Fruit fly (Drosophila melanogaster) whole organism, embryonic: ENCODE measurements around the gene tipE.

ENCODE experiments used
- Bdp1 ChIP-seq: fragments of 200-800 bp; sonication (Bioruptor generic); optimal IDR thresholded peaks from 3 replicates; lab custom pipeline; 2016; ENCODE audit warnings: missing biosample characterization, missing genetic modification characterization
- CG10543 ChIP-seq: fragments of 200-800 bp; sonication (Bioruptor generic); optimal IDR thresholded peaks from 3 replicates; lab custom pipeline; 2017; ENCODE audit warnings: missing biosample characterization, mild to moderate bottlenecking, missing genetic modification characterization, moderate library complexity
- CG10979 ChIP-seq: fragments of 200-800 bp; sonication (Bioruptor generic); optimal IDR thresholded peaks from 2 replicates; lab custom pipeline; 2018; ENCODE audit warnings: missing biosample characterization, mild to moderate bottlenecking, missing genetic modification characterization, moderate library complexity
- CG12155 ChIP-seq: fragments of 200-800 bp; sonication (Bioruptor generic); optimal IDR thresholded peaks from 3 replicates; lab custom pipeline; 2016; ENCODE audit warnings: missing biosample characterization, missing genetic modification characterization
- CG13123 ChIP-seq: fragments of 200-800 bp; sonication (Bioruptor generic); optimal IDR thresholded peaks from 2 replicates; lab custom pipeline; 2016; ENCODE audit warnings: missing biosample characterization, missing genetic modification characterization
- CG13296 ChIP-seq: fragments of 200-800 bp; sonication (Bioruptor generic); optimal IDR thresholded peaks from 3 replicates; lab custom pipeline; 2018; ENCODE audit warnings: missing biosample characterization, mild to moderate bottlenecking, missing genetic modification characterization
- CG14860 ChIP-seq: fragments of 200-800 bp; sonication (Bioruptor generic); IDR thresholded peaks from 3 replicates; pipeline ENCODE4 v1.3.6; 2022; ENCODE audit warnings: missing biosample characterization, missing genetic modification characterization; ENCODE audit not compliant: partially characterized antibody
- CG2678 ChIP-seq: fragments of 200-800 bp; sonication (Bioruptor generic); optimal IDR thresholded peaks from 3 replicates; lab custom pipeline; 2019; ENCODE audit warnings: missing biosample characterization, mild to moderate bottlenecking, missing genetic modification characterization, moderate library complexity
- CG31388 ChIP-seq: fragments of 200-800 bp; sonication (Bioruptor generic); optimal IDR thresholded peaks from 2 replicates; lab custom pipeline; 2016; ENCODE audit warnings: missing biosample characterization, missing genetic modification characterization
- CG3281 ChIP-seq: fragments of 200-800 bp; sonication (Bioruptor generic); optimal IDR thresholded peaks from 3 replicates; lab custom pipeline; 2017; ENCODE audit warnings: missing biosample characterization, mild to moderate bottlenecking, missing genetic modification characterization
- CG5245 ChIP-seq: fragments of 200-800 bp; sonication (Bioruptor generic); optimal IDR thresholded peaks from 3 replicates; lab custom pipeline; 2016; ENCODE audit warnings: missing biosample characterization, missing genetic modification characterization
- CG8089 ChIP-seq: fragments of 200-800 bp; sonication (Bioruptor generic); optimal IDR thresholded peaks from 3 replicates; lab custom pipeline; 2016; ENCODE audit warnings: missing biosample characterization, missing genetic modification characterization
- CG8281 ChIP-seq: fragments of 200-800 bp; sonication (Bioruptor generic); optimal IDR thresholded peaks from 2 replicates; lab custom pipeline; 2018; ENCODE audit warnings: missing biosample characterization, mild to moderate bottlenecking, missing genetic modification characterization, moderate library complexity
- CG8290 ChIP-seq, 3 experiments: fragments of 200-800 bp; sonication (Bioruptor generic); optimal IDR thresholded peaks; 2 replicates each; lab custom pipeline; 2016 to 2019; ENCODE audit warnings: missing biosample characterization in 3 of 3, missing genetic modification characterization in 3 of 3, mild to moderate bottlenecking in 2 of 3, moderate library complexity in 1 of 3
- CG8359 ChIP-seq: fragments of 200-800 bp; sonication (Bioruptor generic); optimal IDR thresholded peaks from 2 replicates; lab custom pipeline; 2017; ENCODE audit warnings: missing biosample characterization, mild to moderate bottlenecking, missing genetic modification characterization, borderline replicate concordance
- CG9817 ChIP-seq: fragments of 200-800 bp; sonication (Bioruptor generic); optimal IDR thresholded peaks from 2 replicates; lab custom pipeline; 2018; ENCODE audit warnings: missing biosample characterization, mild to moderate bottlenecking, missing genetic modification characterization, moderate library complexity
- CTCF ChIP-seq: fragments of 200-800 bp; sonication (Bioruptor generic); optimal IDR thresholded peaks from 2 replicates; lab custom pipeline; 2017; ENCODE audit warnings: missing biosample characterization, mild to moderate bottlenecking, missing genetic modification characterization, moderate library complexity
- Ets65A ChIP-seq: fragments of 200-800 bp; sonication (Bioruptor generic); peaks from one replicate; lab custom pipeline; 2016; ENCODE audit warnings: missing biosample characterization, missing genetic modification characterization
- GATAe ChIP-seq: fragments of 200-800 bp; sonication (Bioruptor generic); conservative IDR thresholded peaks from 2 replicates; pipeline ENCODE4 v1.3.6; 2022; ENCODE audit warnings: missing biosample characterization, missing genetic modification characterization
- HHEX ChIP-seq: fragments of 200-800 bp; sonication (Bioruptor generic); optimal IDR thresholded peaks from 3 replicates; lab custom pipeline; 2017; ENCODE audit warnings: missing biosample characterization, mild to moderate bottlenecking, missing genetic modification characterization, missing genetic modification reagents
- Hand ChIP-seq: fragments of 200-800 bp; sonication (Bioruptor generic); optimal IDR thresholded peaks from 2 replicates; lab custom pipeline; 2017; ENCODE audit warnings: mild to moderate bottlenecking, missing biosample characterization, missing genetic modification reagents, missing genetic modification characterization
- Myb ChIP-seq: fragments of 200-800 bp; sonication (Bioruptor generic); optimal IDR thresholded peaks from 2 replicates; lab custom pipeline; 2016; ENCODE audit warnings: missing biosample characterization, missing genetic modification characterization
- NC2α ChIP-seq: fragments of 200-800 bp; sonication (Bioruptor generic); optimal IDR thresholded peaks from 2 replicates; lab custom pipeline; 2016; ENCODE audit warnings: missing biosample characterization, missing genetic modification characterization
- NC2β ChIP-seq: fragments of 200-800 bp; sonication (Bioruptor generic); optimal IDR thresholded peaks from 2 replicates; lab custom pipeline; 2016; ENCODE audit warnings: missing biosample characterization, missing genetic modification characterization
- PHDP ChIP-seq: fragments of 200-800 bp; sonication (Bioruptor generic); optimal IDR thresholded peaks from 3 replicates; lab custom pipeline; 2018; ENCODE audit warnings: missing biosample characterization, mild to moderate bottlenecking, missing genetic modification characterization, moderate library complexity
- Rfx ChIP-seq: fragments of 200-800 bp; sonication (Bioruptor generic); IDR thresholded peaks from 2 replicates; pipeline ENCODE4 v1.3.6; 2022; ENCODE audit warnings: missing biosample characterization, missing genetic modification characterization
- Scr ChIP-seq: fragments of 200-800 bp; sonication (Bioruptor generic); IDR thresholded peaks from 2 replicates; pipeline ENCODE4 v1.3.6; 2022; ENCODE audit warnings: missing biosample characterization, missing genetic modification characterization; ENCODE audit not compliant: partially characterized antibody
- Side ChIP-seq: fragments of 200-800 bp; sonication (Bioruptor generic); optimal IDR thresholded peaks from 2 replicates; lab custom pipeline; 2016; ENCODE audit warnings: missing biosample characterization, missing genetic modification characterization
- Vsx1 ChIP-seq: fragments of 200-800 bp; sonication (Bioruptor generic); optimal IDR thresholded peaks from 2 replicates; lab custom pipeline; 2017; ENCODE audit warnings: missing biosample characterization, mild to moderate bottlenecking, missing genetic modification characterization, missing genetic modification reagents
- ato ChIP-seq: fragments of 200-800 bp; sonication (Bioruptor generic); IDR thresholded peaks from 2 replicates; pipeline ENCODE4 v1.3.6; 2022; ENCODE audit warnings: missing biosample characterization, missing genetic modification characterization; ENCODE audit not compliant: partially characterized antibody
- bsh ChIP-seq, 2 experiments: fragments of 200-800 bp; sonication (Bioruptor generic); optimal IDR thresholded peaks; 2 replicates each; lab custom pipeline; 2017 to 2018; ENCODE audit warnings: mild to moderate bottlenecking in 2 of 2, missing biosample characterization in 2 of 2, missing genetic modification characterization in 2 of 2, moderate library complexity in 1 of 2
- cas ChIP-seq: fragments of 200-800 bp; sonication (Bioruptor generic); IDR thresholded peaks from 2 replicates; pipeline ENCODE4 v1.3.6; 2022; ENCODE audit warnings: missing biosample characterization, missing genetic modification characterization
- ci ChIP-seq: fragments of 200-800 bp; sonication (Bioruptor generic); IDR thresholded peaks from 3 replicates; pipeline ENCODE4 v1.3.6; 2022; ENCODE audit warnings: missing biosample characterization, missing genetic modification characterization
- crol ChIP-seq: fragments of 200-800 bp; sonication (Bioruptor generic); IDR thresholded peaks from 2 replicates; pipeline ENCODE4 v1.3.6; 2022; ENCODE audit warnings: missing biosample characterization, missing genetic modification characterization
- fru ChIP-seq: fragments of >200 bp; optimal IDR thresholded peaks from 2 replicates; lab custom pipeline; 2017
- fu2 ChIP-seq: fragments of 200-800 bp; sonication (Bioruptor generic); optimal IDR thresholded peaks from 2 replicates; lab custom pipeline; 2016; ENCODE audit warnings: missing biosample characterization, missing genetic modification characterization
- her ChIP-seq: fragments of 200-800 bp; sonication (Bioruptor generic); optimal IDR thresholded peaks from 2 replicates; lab custom pipeline; 2016; ENCODE audit warnings: missing biosample characterization, missing genetic modification characterization
- inv ChIP-seq: fragments of 200-800 bp; sonication (Bioruptor generic); IDR thresholded peaks from 2 replicates; pipeline ENCODE4 v1.3.6; 2022; ENCODE audit warnings: missing biosample characterization, missing genetic modification characterization; ENCODE audit not compliant: partially characterized antibody
- ken ChIP-seq: fragments of 200-800 bp; sonication (Bioruptor generic); IDR thresholded peaks from 3 replicates; pipeline ENCODE4 v1.3.6; 2022; ENCODE audit warnings: missing biosample characterization, missing genetic modification characterization
- kni ChIP-seq: fragments of 200-800 bp; sonication (Bioruptor generic); optimal IDR thresholded peaks from 3 replicates; lab custom pipeline; 2017; ENCODE audit warnings: mild to moderate bottlenecking, missing biosample characterization, missing genetic modification reagents, missing genetic modification characterization
- nau ChIP-seq: fragments of 200-800 bp; sonication (Bioruptor generic); optimal IDR thresholded peaks from 3 replicates; lab custom pipeline; 2017; ENCODE audit warnings: missing biosample characterization, mild to moderate bottlenecking, missing genetic modification characterization, missing genetic modification reagents
- nerfin-2 ChIP-seq: fragments of 200-800 bp; sonication (Bioruptor generic); IDR thresholded peaks from 2 replicates; pipeline ENCODE4 v1.3.6; 2022; ENCODE audit warnings: missing biosample characterization, missing genetic modification characterization; ENCODE audit not compliant: partially characterized antibody
- psq ChIP-seq: fragments of 200-800 bp; sonication (Bioruptor generic); optimal IDR thresholded peaks from 2 replicates; lab custom pipeline; 2017; ENCODE audit warnings: missing biosample characterization, missing genetic modification characterization
- sim ChIP-seq: fragments of 200-800 bp; sonication (Bioruptor generic); IDR thresholded peaks from 2 replicates; pipeline ENCODE4 v1.3.6; 2022; ENCODE audit warnings: missing biosample characterization, missing genetic modification characterization
- sob ChIP-seq: fragments of 200-800 bp; sonication (Bioruptor generic); IDR thresholded peaks from 2 replicates; pipeline ENCODE4 v1.3.6; 2022; ENCODE audit warnings: missing biosample characterization, missing genetic modification characterization
- vfl ChIP-seq: fragments of 200-800 bp; sonication (Bioruptor generic); optimal IDR thresholded peaks from 2 replicates; lab custom pipeline; 2016; ENCODE audit warnings: missing biosample characterization, missing genetic modification characterization
- wek ChIP-seq: fragments of 200-800 bp; sonication (Bioruptor generic); optimal IDR thresholded peaks from 3 replicates; lab custom pipeline; 2018; ENCODE audit warnings: missing biosample characterization, mild to moderate bottlenecking, missing genetic modification characterization, moderate library complexity

Gene tipE

DNA sequence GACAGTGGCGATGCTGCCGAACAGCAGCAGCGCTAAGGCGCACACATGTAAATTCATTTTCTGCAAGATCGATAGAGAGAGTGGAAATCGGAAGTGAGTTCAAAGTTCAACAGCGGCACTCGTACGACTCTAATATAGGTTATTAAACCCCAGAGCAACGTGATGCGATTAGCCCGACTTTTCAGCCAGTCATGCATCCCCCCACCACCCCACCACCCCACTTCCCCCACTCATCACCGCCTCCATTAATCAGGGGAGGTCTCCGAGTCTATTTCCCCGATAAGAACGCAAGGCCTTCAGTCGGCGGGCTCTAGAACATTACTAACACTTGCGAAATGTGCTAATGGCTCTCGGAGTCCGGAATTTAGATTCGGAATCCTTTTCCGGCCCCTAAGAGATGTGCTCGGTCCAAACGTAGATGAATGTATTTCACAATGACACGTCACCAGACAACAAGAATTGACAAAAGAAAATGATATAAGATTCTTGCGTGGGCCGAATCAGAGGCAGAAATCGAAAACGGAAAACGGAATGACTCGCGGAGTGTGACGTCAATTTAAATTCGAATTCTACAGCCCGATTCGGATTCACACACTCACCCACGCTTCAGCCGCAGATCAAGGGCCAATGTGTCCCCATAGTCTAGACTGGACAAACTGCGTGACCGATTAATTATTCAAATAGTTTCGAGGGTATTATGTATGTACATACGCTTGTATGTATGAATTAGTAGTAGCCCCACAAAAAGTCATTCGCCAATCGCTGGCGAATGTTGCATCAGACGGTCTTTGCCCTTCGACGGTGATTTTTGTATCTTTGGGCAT, 37.6 kb downstream of the tipE start (continued):
- TF ChIP-seq nerfin-2 (no peak), Bdp1 (GFP tag; lab: Kevin White, UChicago) (no peak), Scr (GFP tag; lab: Robert Waterston, UW) (no peak), fru (lab: Kevin White, UChicago) (no peak), crol (GFP tag; lab: Robert Waterston, UW) (peak; percentile 90), ken (GFP tag; lab: Robert Waterston, UW) (no peak)

DNA sequence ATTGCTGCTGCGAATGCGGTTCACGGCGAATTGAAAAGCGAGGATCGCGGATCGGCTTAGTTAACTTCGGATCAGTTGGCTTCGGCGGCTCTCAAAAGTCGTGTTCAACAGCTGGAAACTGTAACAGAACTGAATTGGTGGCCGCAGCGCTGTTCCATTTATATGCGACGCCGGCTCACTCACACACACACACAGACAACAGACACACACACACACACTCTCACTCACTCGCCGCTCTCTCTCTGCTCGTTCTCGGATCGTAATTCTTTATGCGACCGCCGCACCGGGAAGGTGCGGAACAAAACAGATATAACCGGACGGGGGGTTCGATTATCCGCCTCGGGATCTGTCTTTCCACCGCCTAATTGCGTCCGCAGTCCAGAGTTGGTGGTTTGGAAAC, 38.9 kb downstream of the tipE start, which contains the start of gene CG46460:
Gene CG46460 (minus strand): TSS at position 139 of the 400 bp plus-strand sequence.
- TF ChIP-seq CG9817 (tag; lab: Kevin White, UChicago) (no peak), PHDP (tag; lab: Kevin White, UChicago) (no peak), NC2α (GFP tag; lab: Kevin White, UChicago) (peak; percentile 69), bsh (GFP tag; optimal IDR thresholded peaks at IDR 0.05; lab: Kevin White, UChicago) (no peak), HHEX (GFP tag; lab: Kevin White, UChicago) (no peak), wek (GFP tag; lab: Kevin White, UChicago) (no peak), CG10543 (peak; percentile 27), fu2 (GFP tag; lab: Kevin White, UChicago) (no peak), CG31388 (no peak), CG8290 (GFP tag; optimal IDR thresholded peaks at IDR 0.05; lab: Kevin White, UChicago) (peak; percentile 6), CG8290 (tag; optimal IDR thresholded peaks at IDR 0.05; lab: Kevin White, UChicago) (peak in 1 of 2 experiments; percentile 12), cas (0 out of 2 replicates have a peak, but pooled peaks have one; percentile 16), Ets65A (peak; percentile 74), Vsx1 (peak; percentile 26), ato (GFP tag; lab: Robert Waterston, UW) (no peak), psq (GFP tag; lab: Kevin White, UChicago) (no peak), CG3281 (GFP tag; lab: Kevin White, UChicago) (no peak), sim (GFP tag; lab: Robert Waterston, UW) (no peak), CG8359 (no peak), Hand (no peak), nau (GFP tag; lab: Kevin White, UChicago) (no peak), GATAe (GFP tag; lab: Robert Waterston, UW) (no peak), nerfin-2 (peak; percentile 35; the same call in 1 of the 2 replicates), NC2β (no peak), vfl (no peak), inv (GFP tag; lab: Robert Waterston, UW) (no peak), CG5245 (GFP tag; lab: Kevin White, UChicago) (no peak), Myb (peak; percentile 6), CG14860 (GFP tag; lab: Robert Waterston, UW) (no peak), CTCF (GFP tag; lab: Kevin White, UChicago) (no peak), kni (peak; percentile 58), her (GFP tag; lab: Kevin White, UChicago) (peak; percentile 1), CG10979 (no peak), CG12155 (no peak), Side (GFP tag; lab: Kevin White, UChicago) (no peak), sob (GFP tag; lab: Robert Waterston, UW) (0 out of 2 replicates have a peak, but pooled peaks have one; percentile 13), Rfx (GFP tag; lab: Robert Waterston, UW) (0 out of 2 replicates have a peak, but pooled peaks have one; percentile 12), CG13296 (GFP tag; lab: Kevin White, UChicago) (no peak), CG8089 (GFP tag; lab: Kevin White, UChicago) (peak; percentile 24), CG8281 (tag; lab: Kevin White, UChicago) (no peak), CG13123 (GFP tag; lab: Kevin White, UChicago) (no peak), CG2678 (peak; percentile 4), ci (GFP tag; lab: Robert Waterston, UW) (peak; percentile 64)
